Worm (Caenorhabditis elegans): ENCODE data around the gene sre-4.

Gene sre-4

DNA sequence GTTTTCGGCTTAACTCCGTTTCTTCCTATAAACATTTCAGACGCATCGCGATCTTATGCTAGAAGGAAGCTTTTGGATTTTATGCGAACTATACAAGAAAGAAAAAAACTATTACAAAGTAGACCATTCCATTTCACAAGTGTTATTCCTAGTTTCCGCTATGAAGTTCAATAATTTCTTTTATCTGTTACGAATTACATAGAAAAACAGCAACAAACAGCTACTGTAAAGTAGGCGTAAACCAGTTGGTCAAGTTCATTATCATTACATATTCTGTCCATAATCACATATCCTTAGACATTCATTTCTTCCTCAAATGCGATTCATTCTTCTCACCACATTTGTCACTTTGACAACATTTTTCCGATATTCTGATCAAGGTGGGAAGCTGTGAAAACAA is 46.4 kb downstream of the sre-4 start, which contains the start of gene C28D4.10:
Gene C28D4.10 (plus strand): TSS at position 301 of the 400 bp plus-strand sequence.
- TF ChIP-seq ceh-19 (GFP tag; optimal IDR thresholded peaks at IDR 0.05) (no peak), ztf-16 (tag; optimal IDR thresholded peaks at IDR 0.05) (no peak), hlh-15 (tag; optimal IDR thresholded peaks at IDR 0.05) (no peak), ceh-24 (tag; optimal IDR thresholded peaks at IDR 0.05) (no peak), hlh-30 (tag; optimal IDR thresholded peaks at IDR 0.05; ENCODE audit: insufficient read depth) (no peak), pros-1 (tag; optimal IDR thresholded peaks at IDR 0.05) (no peak), pqm-1 (tag; optimal IDR thresholded peaks at IDR 0.05) (no peak), tbx-2 (tag; optimal IDR thresholded peaks at IDR 0.05) (no peak), hlh-8 (tag; optimal IDR thresholded peaks at IDR 0.05) (no peak), pax-1 (tag; optimal IDR thresholded peaks at IDR 0.05) (no peak), fkh-6 (tag; optimal IDR thresholded peaks at IDR 0.05) (no peak), nfya-1 (tag; optimal IDR thresholded peaks at IDR 0.05) (no peak), C08G9.2 (tag; optimal IDR thresholded peaks at IDR 0.05) (no peak), zip-5 (tag; optimal IDR thresholded peaks at IDR 0.05) (no peak), unc-55 (GFP tag; optimal IDR thresholded peaks at IDR 0.05) (no peak), dmd-4 (tag; optimal IDR thresholded peaks at IDR 0.05; ENCODE audit: borderline replicate concordance) (no peak), mec-3 (tag; optimal IDR thresholded peaks at IDR 0.05; ENCODE audit: borderline replicate concordance) (no peak)

DNA sequence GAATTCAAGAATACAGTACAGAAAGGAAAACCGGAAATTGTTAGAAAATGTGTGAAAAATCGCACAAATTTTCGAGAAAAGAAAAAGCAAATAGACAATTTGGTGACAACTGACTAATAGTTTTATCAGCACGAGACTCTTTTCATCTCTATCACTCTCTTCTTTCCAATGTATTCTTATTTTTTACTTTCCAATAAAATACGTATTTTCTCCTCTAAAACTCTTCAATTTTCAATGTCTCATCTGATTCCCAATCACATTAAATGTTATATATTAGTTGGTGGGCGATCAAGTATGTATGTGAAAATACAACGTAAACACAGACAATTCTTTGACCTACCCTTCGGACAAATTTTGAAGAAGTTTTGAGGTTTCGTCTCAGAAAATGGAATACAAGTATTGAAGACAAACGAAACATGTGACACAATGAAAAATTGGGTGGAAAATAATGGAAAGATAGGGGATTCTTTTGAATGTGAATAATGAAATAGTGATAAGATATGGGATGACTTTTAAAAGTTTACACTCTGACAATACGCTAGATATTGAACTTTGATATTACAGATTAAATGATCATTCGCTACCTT is 47.3 kb downstream of the sre-4 start, which contains the start of gene cka-1:
Gene cka-1 (minus strand): TSS at position 418 of the 587 bp plus-strand sequence.
- TF ChIP-seq ahr-1 (tag; optimal IDR thresholded peaks at IDR 0.05) (no peak), elt-2 (tag; optimal IDR thresholded peaks at IDR 0.05) (peak; percentile 31)

DNA sequence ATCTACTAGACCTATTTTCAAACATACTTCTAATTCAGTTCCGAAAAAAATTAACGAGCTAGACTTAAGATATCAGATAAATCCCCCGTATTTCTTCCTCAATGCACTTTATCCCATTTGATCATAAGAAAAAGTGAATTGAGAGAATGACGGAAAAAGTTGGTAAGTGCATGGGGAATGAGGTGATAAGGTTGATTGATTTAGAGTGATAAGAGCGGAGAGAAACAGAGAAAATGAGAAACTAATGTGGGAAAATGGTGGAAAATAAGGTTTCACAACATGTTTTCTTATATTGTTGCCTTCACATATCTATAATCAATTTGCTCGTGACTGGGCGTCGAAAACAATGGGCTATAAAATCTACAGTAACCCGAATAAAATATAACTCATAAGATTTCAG is 48.8 kb downstream of the sre-4 start:
- TF ChIP-seq pag-3 (tag; optimal IDR thresholded peaks at IDR 0.05; ENCODE audit: borderline replicate concordance) = no peak
- TF ChIP-seq elt-2 (tag; optimal IDR thresholded peaks at IDR 0.05) = peak; percentile 64

DNA sequence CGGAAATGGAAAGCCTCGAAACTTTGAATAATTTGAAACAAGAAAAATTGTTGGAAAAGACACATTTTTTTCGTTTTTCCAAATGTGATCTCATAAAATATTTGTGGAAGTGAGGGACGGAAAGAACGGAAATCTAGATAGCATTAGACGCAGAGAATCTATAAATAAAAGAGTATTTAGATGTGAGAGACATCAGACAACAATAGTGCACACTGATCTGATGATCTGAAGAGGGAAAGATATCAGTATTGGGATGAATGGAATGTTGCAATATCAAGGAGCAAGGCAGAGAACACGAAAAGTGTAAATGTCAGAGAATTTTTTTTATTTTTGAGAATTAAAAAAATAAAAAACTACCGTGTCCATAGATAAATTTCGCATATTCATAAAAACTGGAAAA is 49.7 kb downstream of the sre-4 start:
- TF ChIP-seq unc-55 (GFP tag; optimal IDR thresholded peaks at IDR 0.05) = no peak
- TF ChIP-seq eyg-1 (tag; optimal IDR thresholded peaks at IDR 0.05) = no peak
- TF ChIP-seq tbx-2 (tag; optimal IDR thresholded peaks at IDR 0.05) = no peak
- no peak for TF ChIP-seq ref-2 (tag; optimal IDR thresholded peaks at IDR 0.05)
- no peak for TF ChIP-seq tbx-7 (tag; optimal IDR thresholded peaks at IDR 0.05)
- no peak for TF ChIP-seq ceh-31 (tag; optimal IDR thresholded peaks at IDR 0.05)
- TF ChIP-seq ceh-9 (tag; optimal IDR thresholded peaks at IDR 0.05) = no peak
- no peak for TF ChIP-seq ceh-24 (tag; optimal IDR thresholded peaks at IDR 0.05)
- no peak for TF ChIP-seq K09A11.1 (tag; optimal IDR thresholded peaks at IDR 0.05; ENCODE audit: insufficient read depth)
- no peak for TF ChIP-seq ceh-22 (tag; optimal IDR thresholded peaks at IDR 0.05)
- TF ChIP-seq fkh-10 (GFP tag; optimal IDR thresholded peaks at IDR 0.05) = no peak
- TF ChIP-seq ceh-45 (GFP tag; IDR thresholded peaks at IDR 0.05) = no peak
- no peak for TF ChIP-seq elt-4 (tag; optimal IDR thresholded peaks at IDR 0.05)
- TF ChIP-seq pros-1 (tag; optimal IDR thresholded peaks at IDR 0.05) = no peak
- TF ChIP-seq ceh-14 (tag; optimal IDR thresholded peaks at IDR 0.05) = no peak
- TF ChIP-seq unc-3 (GFP tag; conservative IDR thresholded peaks at IDR 0.05) = no peak
- no peak for TF ChIP-seq unc-3 (tag; optimal IDR thresholded peaks at IDR 0.05)
- no peak for TF ChIP-seq pqm-1 (tag; optimal IDR thresholded peaks at IDR 0.05)
- TF ChIP-seq dmd-4 (tag; optimal IDR thresholded peaks at IDR 0.05; ENCODE audit: borderline replicate concordance) = no peak
- TF ChIP-seq elt-2 (tag; optimal IDR thresholded peaks at IDR 0.05) = no peak
- no peak for TF ChIP-seq ceh-19 (GFP tag; optimal IDR thresholded peaks at IDR 0.05)

DNA sequence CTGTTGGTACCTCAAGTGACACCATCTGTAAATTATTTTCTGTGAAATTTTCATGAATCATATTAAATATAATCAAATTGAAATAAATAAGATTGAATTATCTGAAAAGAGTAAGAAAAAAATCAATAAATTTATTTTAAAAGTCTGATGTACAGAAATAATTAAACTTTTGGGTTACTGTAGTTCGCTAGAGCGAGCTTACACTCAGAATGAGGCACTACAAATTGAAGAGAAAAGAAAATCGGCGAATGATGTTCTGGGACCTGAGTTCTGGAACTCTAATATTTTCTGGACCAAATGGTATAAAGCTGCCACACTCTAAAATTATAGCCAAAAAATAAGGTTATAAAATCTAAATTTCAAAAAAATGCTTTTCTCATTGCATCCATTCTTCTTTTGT is 50.7 kb downstream of the sre-4 start:
- TF ChIP-seq nhr-232 (tag; optimal IDR thresholded peaks at IDR 0.05) (no peak), eyg-1 (tag; optimal IDR thresholded peaks at IDR 0.05) (no peak)

All from whole organism, late embryonic.